Worm (Caenorhabditis elegans) whole organism, L1 larva: ENCODE results near the gene pqn-25.

Experiments
- egl-27 ChIP-seq, 2 experiments: fragments of 150-350 bp in 1 of 2; sonication (generic microtip); optimal IDR thresholded peaks; 3 replicates each; lab custom pipeline; 2017 to 2018; ENCODE audit warnings: missing biosample characterization in 2 of 2, missing genetic modification characterization in 2 of 2, missing genetic modification reagents in 2 of 2
- fkh-8 ChIP-seq: sonication (generic microtip); optimal IDR thresholded peaks from 2 replicates; lab custom pipeline; 2016; ENCODE audit warnings: mild to moderate bottlenecking, missing genetic modification characterization, missing compliant biosample characterization
- jun-1 ChIP-seq: fragments of 150-350 bp; optimal IDR thresholded peaks from 2 replicates; lab custom pipeline; 2014; ENCODE audit warnings: missing biosample characterization, missing genetic modification reagents, missing genetic modification characterization
- nhr-11 ChIP-seq: fragments of 150-350 bp; optimal IDR thresholded peaks from 2 replicates; lab custom pipeline; 2014; ENCODE audit warnings: missing biosample characterization, missing genetic modification characterization
- snpc-4 ChIP-seq: fragments of 150-350 bp; optimal IDR thresholded peaks from 2 replicates; lab custom pipeline; 2014; ENCODE audit warnings: missing biosample characterization, missing genetic modification characterization

DNA sequence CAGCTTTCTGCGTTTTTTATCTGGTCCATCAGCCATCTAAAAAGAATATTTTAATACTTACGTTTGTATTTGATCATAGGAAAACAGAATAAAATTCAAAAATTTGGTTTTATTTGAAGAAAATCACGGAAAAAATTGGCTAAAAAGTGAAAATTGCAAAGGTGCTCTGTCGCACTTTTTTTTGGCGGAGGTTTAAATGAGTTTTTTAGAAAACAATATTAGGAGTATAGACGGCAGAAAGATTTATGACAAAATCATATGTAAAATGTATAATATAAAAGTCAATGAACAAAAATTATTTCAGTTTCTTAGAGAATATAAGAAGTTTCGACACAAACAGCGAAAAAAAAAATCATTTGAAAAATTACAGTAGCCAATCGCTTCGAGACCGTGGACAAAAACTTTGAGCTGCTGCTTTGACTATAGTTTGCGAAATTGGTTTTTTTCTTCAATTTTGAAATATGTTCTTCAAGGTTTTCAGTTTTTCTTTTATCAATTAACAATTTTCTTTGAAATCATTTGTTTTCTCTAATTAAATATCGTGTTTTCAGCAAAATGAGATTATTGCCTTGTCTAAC lies 28.6 kb downstream of the pqn-25 start, which contains the start of the genes R02F2.7 and R02F2.4:
- TF ChIP-seq jun-1 (tag; lab: Kevin White, UChicago), result no peak
- TF ChIP-seq egl-27 (tag; optimal IDR thresholded peaks at IDR 0.05; lab: Kevin White, UChicago), result no peak
- no peak for TF ChIP-seq snpc-4 (tag; lab: Kevin White, UChicago)
- TF ChIP-seq nhr-11 (tag; lab: Kevin White, UChicago), result no peak
- no peak for TF ChIP-seq fkh-8 (tag; lab: Kevin White, UChicago)
